Worm (Caenorhabditis elegans) whole organism, L1 larva: ENCODE data around the gene hrpu-1.

ENCODE experiments used
- ama-1 ChIP-seq: fragments of 150-350 bp; optimal IDR thresholded peaks from 2 replicates; lab custom pipeline; 2014
- nhr-28 ChIP-seq: fragments of 150-350 bp; optimal IDR thresholded peaks from 2 replicates; lab custom pipeline; 2014; ENCODE audit warnings: missing biosample characterization, missing genetic modification characterization
- pax-3 ChIP-seq: fragments of 200-800 bp; sonication (Bioruptor generic); optimal IDR thresholded peaks from 2 replicates; lab custom pipeline; 2018; ENCODE audit warnings: mild to moderate bottlenecking, missing genetic modification characterization, moderate library complexity, missing compliant biosample characterization
- zag-1 ChIP-seq: fragments of 150-350 bp; optimal IDR thresholded peaks from 2 replicates; lab custom pipeline; 2014; ENCODE audit warnings: missing biosample characterization, missing genetic modification characterization

- TF ChIP-seq pax-3 (peak; percentile 45), nhr-28 (tag; lab: Kevin White, UChicago) (no peak), ama-1 (no peak), zag-1 (tag; lab: Kevin White, UChicago) (no peak)
Observed at ce11 chrIV:15039477-15039876, at the start of gene hrpu-1.
